Worm (Caenorhabditis elegans) whole organism, L3 larva: ENCODE data around the gene C27B7.9.

Source experiments
- ceh-9 ChIP-seq: sonication (generic microtip); optimal IDR thresholded peaks from 2 replicates; lab custom pipeline; 2018; ENCODE audit warnings: missing biosample characterization, missing genetic modification characterization
- daf-12 ChIP-seq: fragments of 150-350 bp; optimal IDR thresholded peaks from 2 replicates; lab custom pipeline; 2014; ENCODE audit warnings: missing biosample characterization, missing genetic modification reagents, missing genetic modification characterization
- egl-27 ChIP-seq: sonication (generic microtip); optimal IDR thresholded peaks from 4 replicates; lab custom pipeline; 2017; ENCODE audit warnings: missing biosample characterization, missing genetic modification reagents, missing genetic modification characterization
- elt-2 ChIP-seq: sonication (generic microtip); optimal IDR thresholded peaks from 2 replicates; lab custom pipeline; 2016; ENCODE audit warnings: missing genetic modification reagents, mild to moderate bottlenecking, missing genetic modification characterization, missing compliant biosample characterization
- fkh-10 ChIP-seq: sonication (generic microtip); optimal IDR thresholded peaks from 2 replicates; lab custom pipeline; 2017; ENCODE audit warnings: missing biosample characterization, missing genetic modification reagents, missing genetic modification characterization
- nfya-1 ChIP-seq: sonication (generic microtip); optimal IDR thresholded peaks from 2 replicates; lab custom pipeline; 2017; ENCODE audit warnings: missing genetic modification characterization, mild to moderate bottlenecking, missing compliant biosample characterization, antibody characterized with exemption, moderate library complexity; ENCODE audit not compliant: insufficient read depth
- nhr-25 ChIP-seq: sonication (generic microtip); optimal IDR thresholded peaks from 2 replicates; lab custom pipeline; 2017; ENCODE audit warnings: missing biosample characterization, missing genetic modification characterization
- nhr-28 ChIP-seq: fragments of 150-350 bp; optimal IDR thresholded peaks from 2 replicates; lab custom pipeline; 2014; ENCODE audit warnings: missing biosample characterization, missing genetic modification characterization
- skn-1 ChIP-seq: fragments of 150-350 bp; optimal IDR thresholded peaks from 2 replicates; lab custom pipeline; 2014; ENCODE audit warnings: missing biosample characterization, missing genetic modification characterization
- snpc-4 ChIP-seq: fragments of 150-350 bp; optimal IDR thresholded peaks from 2 replicates; lab custom pipeline; 2014; ENCODE audit warnings: missing biosample characterization, missing genetic modification characterization
- unc-39 ChIP-seq: sonication (generic microtip); optimal IDR thresholded peaks from 4 replicates; lab custom pipeline; 2017; ENCODE audit warnings: missing biosample characterization, missing genetic modification characterization
- unc-62 ChIP-seq: fragments of 150-350 bp; sonication (generic microtip); optimal IDR thresholded peaks from 4 replicates; lab custom pipeline; 2014; ENCODE audit warnings: missing biosample characterization, missing genetic modification reagents, missing genetic modification characterization

DNA sequence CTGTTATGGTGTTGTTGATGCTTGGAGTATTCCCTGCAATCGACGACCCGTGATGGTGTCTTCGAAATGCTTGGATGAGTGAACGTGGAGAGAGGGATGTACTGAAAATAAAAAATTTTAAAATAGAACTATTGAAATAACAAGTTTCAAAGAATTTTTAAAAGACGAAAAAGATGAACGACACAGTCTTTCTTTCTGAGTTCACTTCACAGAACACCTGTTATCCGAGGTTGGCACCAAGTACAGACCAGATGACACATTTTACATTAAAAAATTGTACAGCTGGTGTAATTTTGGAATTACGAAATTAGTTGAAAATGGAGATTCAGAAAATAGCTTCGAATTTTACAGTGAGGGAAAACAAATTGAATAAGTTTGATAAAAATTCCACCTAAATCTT, 2.9 kb upstream of the C27B7.9 start, which contains the start of gene rap-1:
- TF ChIP-seq nhr-25 (no peak), snpc-4 (tag; lab: Kevin White, UChicago) (no peak), daf-12 (tag; lab: Kevin White, UChicago) (no peak), nfya-1 (tag; lab: Kevin White, UChicago) (no peak), egl-27 (no peak), unc-62 (GFP tag; lab: Kevin White, UChicago) (no peak), fkh-10 (GFP tag; lab: Kevin White, UChicago) (no peak), skn-1 (tag; lab: Kevin White, UChicago) (no peak), unc-39 (no peak), nhr-28 (tag; lab: Kevin White, UChicago) (no peak), elt-2 (tag; lab: Kevin White, UChicago) (no peak), ceh-9 (tag; lab: Kevin White, UChicago) (no peak)
